Worm (Caenorhabditis elegans): ENCODE data around the gene ppfr-4.

ce11 chrIII:2656168-2656567 is 36.4 kb downstream of the ppfr-4 start:
- TF ChIP-seq nfya-1 (tag; optimal IDR thresholded peaks at IDR 0.05), result no peak
- TF ChIP-seq ceh-14 (tag; optimal IDR thresholded peaks at IDR 0.05), result no peak
- TF ChIP-seq ceh-9 (tag; optimal IDR thresholded peaks at IDR 0.05), result no peak
- no peak for TF ChIP-seq nhr-11 (tag; optimal IDR thresholded peaks at IDR 0.05)
- no peak for TF ChIP-seq ceh-22 (tag; optimal IDR thresholded peaks at IDR 0.05)
- no peak for TF ChIP-seq ceh-45 (GFP tag; IDR thresholded peaks at IDR 0.05)
- no peak for TF ChIP-seq ceh-6 (GFP tag; optimal IDR thresholded peaks at IDR 0.05)
- no peak for TF ChIP-seq nhr-232 (tag; optimal IDR thresholded peaks at IDR 0.05)
- TF ChIP-seq ama-1 (optimal IDR thresholded peaks at IDR 0.05), result no peak

All from whole organism, late embryonic.